Worm (Caenorhabditis elegans) whole organism, L4 larva: ENCODE data around the gene rec-8.
A peak's percentile ranks its signal among the peaks of the same experiment; 100 is the strongest.

Experiments
- F26F4.8 ChIP-seq: fragments of 200-800 bp; sonication (Bioruptor generic); conservative IDR thresholded peaks from 2 replicates; pipeline ENCODE4 v1.3.6; 2022; ENCODE audit warnings: missing genetic modification characterization, missing compliant biosample characterization
- F37D6.2 ChIP-seq: sonication (generic microtip); optimal IDR thresholded peaks from 2 replicates; lab custom pipeline; 2016; ENCODE audit warnings: mild to moderate bottlenecking, missing genetic modification characterization, missing compliant biosample characterization
- F49E8.2 ChIP-seq: sonication (generic microtip); optimal IDR thresholded peaks from 2 replicates; lab custom pipeline; 2016; ENCODE audit warnings: missing compliant biosample characterization, mild to moderate bottlenecking, missing genetic modification characterization, borderline replicate concordance
- T26A8.4 ChIP-seq: fragments of 200-800 bp; sonication (Bioruptor generic); IDR thresholded peaks from 2 replicates; pipeline ENCODE4 v1.3.6; 2022; ENCODE audit warnings: missing genetic modification characterization, missing compliant biosample characterization
- Y75B8A.6 ChIP-seq: fragments of 200-800 bp; sonication (Bioruptor generic); IDR thresholded peaks from 2 replicates; pipeline ENCODE4 v1.3.6; 2022; ENCODE audit warnings: missing genetic modification reagents, missing genetic modification characterization, missing compliant biosample characterization
- aha-1 ChIP-seq: fragments of 150-350 bp; peaks from one replicate; lab custom pipeline; 2014; ENCODE audit warnings: missing biosample characterization, missing genetic modification characterization
- ama-1 ChIP-seq: fragments of 150-350 bp; optimal IDR thresholded peaks from 2 replicates; lab custom pipeline; 2014; ENCODE audit warnings: inconsistent platforms, mixed read lengths
- arid-1 ChIP-seq: fragments of 200-800 bp; sonication (Bioruptor generic); conservative IDR thresholded peaks from 2 replicates; pipeline ENCODE4 v1.3.6; 2022; ENCODE audit warnings: missing genetic modification reagents, missing genetic modification characterization, missing compliant biosample characterization
- ceh-28 ChIP-seq: fragments of 150-350 bp; optimal IDR thresholded peaks from 2 replicates; lab custom pipeline; 2014; ENCODE audit warnings: missing biosample characterization, missing genetic modification reagents, missing genetic modification characterization
- ctbp-1 ChIP-seq: fragments of 200-800 bp; sonication (Bioruptor generic); IDR thresholded peaks from 2 replicates; pipeline ENCODE4 v1.3.6; 2022; ENCODE audit warnings: missing genetic modification reagents, missing genetic modification characterization, missing compliant biosample characterization
- daf-12 ChIP-seq: fragments of 150-350 bp; optimal IDR thresholded peaks from 2 replicates; lab custom pipeline; 2014; ENCODE audit warnings: missing biosample characterization, missing genetic modification reagents, missing genetic modification characterization
- daf-16 ChIP-seq, 3 experiments: sonication (generic microtip); optimal IDR thresholded peaks; 2 replicates each; lab custom pipeline; 2016 to 2017; ENCODE audit warnings: missing genetic modification characterization in 3 of 3, missing genetic modification reagents in 3 of 3, mild to moderate bottlenecking in 2 of 3, missing compliant biosample characterization in 2 of 3, missing biosample characterization in 1 of 3, moderate library complexity in 1 of 3
- dmd-6 ChIP-seq: fragments of 200-800 bp; sonication (Bioruptor generic); IDR thresholded peaks from 2 replicates; pipeline ENCODE4 v1.3.6; 2022; ENCODE audit warnings: missing genetic modification reagents, missing genetic modification characterization, missing compliant biosample characterization
- dpl-1 ChIP-seq: fragments of 150-350 bp; optimal IDR thresholded peaks from 2 replicates; lab custom pipeline; 2014; ENCODE audit warnings: missing biosample characterization, missing genetic modification reagents, missing genetic modification characterization
- dve-1 ChIP-seq: sonication (generic microtip); optimal IDR thresholded peaks from 2 replicates; lab custom pipeline; 2017; ENCODE audit warnings: antibody characterized with exemption, mild to moderate bottlenecking, missing genetic modification characterization, missing compliant biosample characterization; ENCODE audit not compliant: insufficient read depth
- egl-43 ChIP-seq: fragments of 200-800 bp; sonication (Bioruptor generic); IDR thresholded peaks from 2 replicates; pipeline ENCODE4 v1.3.6; 2022; ENCODE audit warnings: missing genetic modification reagents, missing genetic modification characterization, missing compliant biosample characterization
- fos-1 ChIP-seq: fragments of 150-350 bp; optimal IDR thresholded peaks from 2 replicates; lab custom pipeline; 2014; ENCODE audit warnings: missing biosample characterization, missing genetic modification characterization
- gei-8 ChIP-seq: fragments of 200-800 bp; sonication (Bioruptor generic); optimal IDR thresholded peaks from 2 replicates; lab custom pipeline; 2018; ENCODE audit warnings: mild to moderate bottlenecking, missing genetic modification characterization, missing compliant biosample characterization
- hif-1 ChIP-seq, 2 experiments: sonication (generic microtip); optimal IDR thresholded peaks; 2 replicates each; lab custom pipeline; 2016 to 2017; ENCODE audit warnings: missing compliant biosample characterization in 2 of 2, missing genetic modification characterization in 2 of 2, missing genetic modification reagents in 2 of 2, missing genotype in 2 of 2, mild to moderate bottlenecking in 1 of 2
- hlh-11 ChIP-seq: fragments of 200-800 bp; sonication (Bioruptor generic); optimal IDR thresholded peaks from 2 replicates; lab custom pipeline; 2018; ENCODE audit warnings: mild to moderate bottlenecking, missing genetic modification characterization, missing compliant biosample characterization
- hlh-30 ChIP-seq: sonication (generic microtip); optimal IDR thresholded peaks from 2 replicates; lab custom pipeline; 2017; ENCODE audit warnings: antibody characterized with exemption, mild to moderate bottlenecking, missing genetic modification characterization, missing compliant biosample characterization; ENCODE audit not compliant: insufficient read depth
- hmg-1.1 ChIP-seq: fragments of 200-800 bp; sonication (Bioruptor generic); IDR thresholded peaks from 2 replicates; pipeline ENCODE4 v1.3.6; 2022; ENCODE audit warnings: missing genetic modification reagents, missing genetic modification characterization, missing compliant biosample characterization
- lim-7 ChIP-seq: fragments of 200-800 bp; sonication (Bioruptor generic); IDR thresholded peaks from 2 replicates; pipeline ENCODE4 v1.3.6; 2022; ENCODE audit warnings: missing genetic modification characterization, missing compliant biosample characterization
- lin-13 ChIP-seq: fragments of 150-350 bp; optimal IDR thresholded peaks from 2 replicates; lab custom pipeline; 2014; ENCODE audit warnings: missing biosample characterization, missing genetic modification reagents, missing genetic modification characterization
- lin-15B ChIP-seq: fragments of 150-350 bp; sonication (generic microtip); optimal IDR thresholded peaks from 3 replicates; lab custom pipeline; 2014; ENCODE audit warnings: missing biosample characterization, missing genetic modification characterization
- lin-29 ChIP-seq: fragments of 200-800 bp; sonication (Bioruptor generic); IDR thresholded peaks from 2 replicates; pipeline ENCODE4 v1.3.6; 2022; ENCODE audit warnings: missing genetic modification reagents, missing genetic modification characterization, missing compliant biosample characterization
- lin-38 ChIP-seq: fragments of 200-800 bp; sonication (Bioruptor generic); IDR thresholded peaks from 2 replicates; pipeline ENCODE4 v1.3.6; 2022; ENCODE audit warnings: missing genetic modification reagents, missing genetic modification characterization, missing compliant biosample characterization
- lsy-2 ChIP-seq, 2 experiments: fragments of 150-350 bp in 1 of 2; sonication (generic microtip) in 1 of 2; optimal IDR thresholded peaks; 2 replicates each; lab custom pipeline; 2014 to 2017; ENCODE audit warnings: missing biosample characterization in 2 of 2, missing genetic modification characterization in 2 of 2
- mdt-29 ChIP-seq: fragments of 200-800 bp; sonication (Bioruptor generic); IDR thresholded peaks from 2 replicates; pipeline ENCODE4 v1.3.6; 2022; ENCODE audit warnings: missing genetic modification reagents, missing genetic modification characterization, missing compliant biosample characterization
- mep-1 ChIP-seq: fragments of 150-350 bp; sonication (generic microtip); optimal IDR thresholded peaks from 3 replicates; lab custom pipeline; 2014; ENCODE audit warnings: missing biosample characterization, missing genetic modification characterization
- mes-2 ChIP-seq: sonication (generic microtip); optimal IDR thresholded peaks from 2 replicates; lab custom pipeline; 2016; ENCODE audit warnings: missing genotype, mild to moderate bottlenecking, missing genetic modification characterization, missing compliant biosample characterization; ENCODE audit not compliant: poor library complexity, severe bottlenecking
- nhr-102 ChIP-seq: sonication (generic microtip); optimal IDR thresholded peaks from 2 replicates; lab custom pipeline; 2016; ENCODE audit warnings: mild to moderate bottlenecking, missing genetic modification characterization, moderate library complexity, missing compliant biosample characterization
- nhr-25 ChIP-seq: sonication (generic microtip); optimal IDR thresholded peaks from 2 replicates; lab custom pipeline; 2017; ENCODE audit warnings: missing genetic modification characterization, mild to moderate bottlenecking, missing compliant biosample characterization, antibody characterized with exemption, moderate library complexity, borderline replicate concordance; ENCODE audit not compliant: insufficient read depth
- nhr-28 ChIP-seq: fragments of 150-350 bp; optimal IDR thresholded peaks from 2 replicates; lab custom pipeline; 2014; ENCODE audit warnings: missing biosample characterization, missing genetic modification characterization
- nhr-6 ChIP-seq: fragments of 150-350 bp; optimal IDR thresholded peaks from 2 replicates; lab custom pipeline; 2014; ENCODE audit warnings: missing biosample characterization, missing genetic modification characterization
- nhr-77 ChIP-seq: fragments of 150-350 bp; optimal IDR thresholded peaks from 2 replicates; lab custom pipeline; 2014; ENCODE audit warnings: missing biosample characterization, missing genetic modification characterization
- pha-4 ChIP-seq, 2 experiments: fragments of 150-350 bp in 1 of 2; fragments of 200-800 bp in 1 of 2; sonication (Bioruptor generic) in 1 of 2; IDR thresholded peaks in 1 of 2; optimal IDR thresholded peaks in 1 of 2; 2 replicates each; pipeline versions ENCODE4 v1.3.6 to Lab custom; 2014 to 2022; ENCODE audit warnings: missing genetic modification characterization in 2 of 2, missing genetic modification reagents in 2 of 2, missing biosample characterization in 1 of 2, missing compliant biosample characterization in 1 of 2
- rbr-2 ChIP-seq: sonication (generic microtip); optimal IDR thresholded peaks from 2 replicates; lab custom pipeline; 2016; ENCODE audit warnings: missing genotype, missing genetic modification characterization, missing compliant biosample characterization
- saeg-2 ChIP-seq: fragments of 200-800 bp; sonication (Bioruptor generic); IDR thresholded peaks from 2 replicates; pipeline ENCODE4 v1.3.6; 2022; ENCODE audit warnings: missing genetic modification reagents, missing genetic modification characterization, missing compliant biosample characterization
- sdz-12 ChIP-seq: fragments of 200-800 bp; sonication (Bioruptor generic); optimal IDR thresholded peaks from 2 replicates; lab custom pipeline; 2018; ENCODE audit warnings: mild to moderate bottlenecking, missing genetic modification characterization, missing compliant biosample characterization
- snpc-1.2 ChIP-seq: fragments of 200-800 bp; sonication (Bioruptor generic); IDR thresholded peaks from 2 replicates; pipeline ENCODE4 v1.3.6; 2022; ENCODE audit warnings: missing genetic modification reagents, missing genetic modification characterization, missing compliant biosample characterization
- spr-1 ChIP-seq: sonication (generic microtip); optimal IDR thresholded peaks from 2 replicates; lab custom pipeline; 2016; ENCODE audit warnings: mild to moderate bottlenecking, missing genetic modification characterization, missing compliant biosample characterization
- unc-130 ChIP-seq: sonication (generic microtip); optimal IDR thresholded peaks from 2 replicates; lab custom pipeline; 2016; ENCODE audit warnings: missing genetic modification reagents, missing genetic modification characterization, missing compliant biosample characterization
- unc-39 ChIP-seq: sonication (generic microtip); optimal IDR thresholded peaks from 2 replicates; lab custom pipeline; 2017; ENCODE audit warnings: missing biosample characterization, missing genetic modification characterization
- ztf-11 ChIP-seq: fragments of 150-350 bp; optimal IDR thresholded peaks from 2 replicates; lab custom pipeline; 2014; ENCODE audit warnings: missing biosample characterization, missing genetic modification characterization
- ztf-7 ChIP-seq: fragments of 150-350 bp; optimal IDR thresholded peaks from 2 replicates; lab custom pipeline; 2014; ENCODE audit warnings: missing biosample characterization, missing genetic modification characterization

rec-8 gene

DNA sequence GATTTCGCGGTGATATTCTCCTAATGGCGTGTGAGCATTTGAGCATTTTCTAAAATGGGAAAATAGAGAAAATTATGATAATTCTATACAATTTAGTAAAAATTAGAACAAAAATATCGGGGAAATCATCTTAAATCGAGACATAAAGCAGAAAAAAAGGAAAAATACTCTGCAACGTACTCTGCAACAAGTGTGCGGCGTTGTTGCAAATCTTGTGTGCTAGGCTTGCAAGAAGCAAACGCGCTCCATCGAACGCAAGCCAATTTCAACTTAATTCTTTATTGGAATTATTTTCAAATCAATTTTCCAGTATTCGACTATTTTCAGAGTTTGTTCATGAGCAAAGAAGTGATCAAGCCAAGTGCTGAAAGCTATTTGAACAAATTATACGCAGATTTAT is 33.0 kb upstream of the rec-8 start, which contains the start of the genes Y62E10A.20, Y62E10A.23 and mdt-9:
Y62E10A.20 (minus strand) TSS at position 49 of the 400 bp plus-strand sequence.
Y62E10A.23 (plus strand) TSS at position 282 of the 400 bp plus-strand sequence.
mdt-9 (plus strand) TSS at position 338 of the 400 bp plus-strand sequence.
- no peak for TF ChIP-seq F49E8.2 (tag; lab: Kevin White, UChicago)
- peak; percentile 96 for TF ChIP-seq lin-38 (GFP tag; lab: Robert Waterston, UW)
- TF ChIP-seq ztf-7 (tag; lab: Kevin White, UChicago): peak; percentile 65
- TF ChIP-seq mes-2: peak; percentile 94
- TF ChIP-seq dve-1 (tag; lab: Kevin White, UChicago): peak; percentile 70
- peak; percentile 59 for TF ChIP-seq hmg-1.1 (GFP tag; lab: Robert Waterston, UW)
- no peak for TF ChIP-seq unc-39
- TF ChIP-seq unc-130 (GFP tag; lab: Kevin White, UChicago): peak; percentile 78
- TF ChIP-seq lin-29 (GFP tag; lab: Robert Waterston, UW): no peak
- TF ChIP-seq arid-1: 0 out of 2 replicates have a peak, but pooled peaks have one; percentile 48
- peak; percentile 7 for TF ChIP-seq lin-15B (tag; lab: Kevin White, UChicago)
- no peak for TF ChIP-seq fos-1 (tag; lab: Kevin White, UChicago)
- TF ChIP-seq spr-1 (tag; lab: Kevin White, UChicago): peak; percentile 0
- TF ChIP-seq hlh-11 (tag; lab: Kevin White, UChicago): no peak
- peak; percentile 96 for TF ChIP-seq aha-1
- TF ChIP-seq dpl-1 (GFP tag; lab: Kevin White, UChicago): peak; percentile 74
- TF ChIP-seq mep-1: peak; percentile 86
- no peak for TF ChIP-seq sdz-12 (GFP tag; lab: Kevin White, UChicago)
- peak; percentile 19 for TF ChIP-seq nhr-102
- no peak for TF ChIP-seq nhr-25 (tag; lab: Kevin White, UChicago)
- 0 out of 2 replicates have a peak, but pooled peaks have one; percentile 46 for TF ChIP-seq T26A8.4 (GFP tag; lab: Robert Waterston, UW)
- TF ChIP-seq ctbp-1 (GFP tag; lab: Robert Waterston, UW): peak; percentile 14; the same call in 1 of the 2 replicates
- no peak for TF ChIP-seq ztf-11 (tag; lab: Kevin White, UChicago)
- no peak for TF ChIP-seq egl-43
- peak; percentile 20 for TF ChIP-seq ama-1 (lab: Kevin White, UChicago)
- TF ChIP-seq hlh-30: peak; percentile 45
- no peak for TF ChIP-seq gei-8 (GFP tag; lab: Kevin White, UChicago)
- peak; percentile 88 for TF ChIP-seq lin-13 (GFP tag; lab: Kevin White, UChicago)
- TF ChIP-seq saeg-2 (GFP tag; lab: Robert Waterston, UW): no peak
- TF ChIP-seq hif-1 (tag; optimal IDR thresholded peaks at IDR 0.05; lab: Kevin White, UChicago): peak in 1 of 2 experiments; percentile 76
- no peak for TF ChIP-seq pha-4 (GFP tag; IDR thresholded peaks at IDR 0.05; lab: Robert Waterston, UW)
- peak; percentile 29 for TF ChIP-seq pha-4 (tag; optimal IDR thresholded peaks at IDR 0.05; lab: Kevin White, UChicago)
- TF ChIP-seq F37D6.2 (tag; lab: Kevin White, UChicago): peak; percentile 41
- TF ChIP-seq daf-12 (tag; lab: Kevin White, UChicago): no peak
- TF ChIP-seq ceh-28 (tag; lab: Kevin White, UChicago): no peak
- TF ChIP-seq nhr-28: peak; percentile 30
- TF ChIP-seq mdt-29 (GFP tag; lab: Robert Waterston, UW): no peak
- TF ChIP-seq F26F4.8 (GFP tag; lab: Robert Waterston, UW): no peak
- TF ChIP-seq nhr-77 (tag; lab: Kevin White, UChicago): peak; percentile 38
- TF ChIP-seq lsy-2 (tag; optimal IDR thresholded peaks at IDR 0.05; lab: Kevin White, UChicago): peak in 1 of 2 experiments; percentile 89
- 0 out of 2 replicates have a peak, but pooled peaks have one; percentile 67 for TF ChIP-seq snpc-1.2 (GFP tag; lab: Robert Waterston, UW)
- TF ChIP-seq daf-16 (GFP tag; optimal IDR thresholded peaks at IDR 0.05; lab: Kevin White, UChicago): no peak
- peak; percentile 31 for TF ChIP-seq daf-16 (tag; optimal IDR thresholded peaks at IDR 0.05; lab: Kevin White, UChicago)
- no peak for TF ChIP-seq Y75B8A.6 (GFP tag; lab: Robert Waterston, UW)
- TF ChIP-seq lim-7 (GFP tag; lab: Robert Waterston, UW): no peak
- TF ChIP-seq dmd-6: no peak
- TF ChIP-seq rbr-2 (tag; lab: Kevin White, UChicago): peak; percentile 61
- peak; percentile 92 for TF ChIP-seq nhr-6 (tag; lab: Kevin White, UChicago)
